Fruit fly (Drosophila melanogaster): ENCODE results near the gene Clp.

Gene Clp

DNA sequence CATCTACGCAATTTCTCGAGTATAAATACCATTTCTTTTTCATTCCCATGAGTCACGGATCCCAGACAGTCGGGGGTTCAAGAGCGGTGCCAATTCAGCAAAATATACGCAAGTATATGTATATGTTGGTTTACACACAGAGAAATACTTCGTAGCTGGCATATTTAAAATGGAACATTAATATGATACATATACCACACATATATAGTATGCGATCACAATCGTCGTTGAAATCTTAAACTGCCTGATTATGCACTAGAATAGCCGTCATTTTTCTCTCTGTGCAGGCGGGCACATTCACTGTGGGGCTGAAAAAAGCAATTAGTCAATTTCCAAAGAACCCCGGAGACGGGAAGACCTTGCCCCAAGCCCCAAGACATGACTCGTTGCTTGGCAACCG, 21.9 kb downstream of the Clp start (continued):
- TF ChIP-seq CG16779 (tag; optimal IDR thresholded peaks at IDR 0.05) = peak; percentile 86
- peak; percentile 94 for TF ChIP-seq CG8119 (GFP tag; IDR thresholded peaks at IDR 0.05)
- TF ChIP-seq dsx (GFP tag; optimal IDR thresholded peaks at IDR 0.05; ENCODE audit: poor library complexity, severe bottlenecking) = peak; percentile 93
- TF ChIP-seq CG10669 (GFP tag; optimal IDR thresholded peaks at IDR 0.05) = peak; percentile 96
- TF ChIP-seq Sox102F (GFP tag; optimal IDR thresholded peaks at IDR 0.05) = peak; percentile 98
- TF ChIP-seq vri (GFP tag; optimal IDR thresholded peaks at IDR 0.05) = peak; percentile 96
- peak; percentile 97 for TF ChIP-seq CG31627 (GFP tag; optimal IDR thresholded peaks at IDR 0.05)
- TF ChIP-seq pdm3 (GFP tag; optimal IDR thresholded peaks at IDR 0.05) = peak; percentile 97
- TF ChIP-seq CG1621 (tag; optimal IDR thresholded peaks at IDR 0.05) = peak; percentile 95
- peak; percentile 92 for TF ChIP-seq CG11294 (GFP tag; IDR thresholded peaks at IDR 0.05)
- peak; percentile 96 for TF ChIP-seq Gug (GFP tag; IDR thresholded peaks at IDR 0.05)
- TF ChIP-seq esn (GFP tag; optimal IDR thresholded peaks at IDR 0.05) = peak; percentile 98
- TF ChIP-seq Ets21C (GFP tag; optimal IDR thresholded peaks at IDR 0.05) = peak; percentile 95
- peak; percentile 96 for TF ChIP-seq eg (GFP tag; IDR thresholded peaks at IDR 0.05)
- TF ChIP-seq Ets96B (tag; optimal IDR thresholded peaks at IDR 0.05) = peak; percentile 93
- peak; percentile 96 for TF ChIP-seq CG3919 (GFP tag; optimal IDR thresholded peaks at IDR 0.05)
- peak; percentile 94 for TF ChIP-seq fd59A (GFP tag; optimal IDR thresholded peaks at IDR 0.05)
- TF ChIP-seq CG32006 (GFP tag; optimal IDR thresholded peaks at IDR 0.05) = peak; percentile 93
- peak; percentile 94 to 95 for TF ChIP-seq ss (GFP tag; optimal IDR thresholded peaks at IDR 0.05)
- peak; percentile 92 for TF ChIP-seq CG6854 (GFP tag; optimal IDR thresholded peaks at IDR 0.05)
- TF ChIP-seq CG3032 (tag; optimal IDR thresholded peaks at IDR 0.05) = peak; percentile 96
- peak; percentile 94 for TF ChIP-seq CG8632 (GFP tag; optimal IDR thresholded peaks at IDR 0.05)
- TF ChIP-seq cyc (GFP tag; optimal IDR thresholded peaks at IDR 0.05) = peak; percentile 96
- TF ChIP-seq Hr39 (GFP tag; optimal IDR thresholded peaks at IDR 0.05) = peak; percentile 94
- peak; percentile 94 for TF ChIP-seq spab (GFP tag; optimal IDR thresholded peaks at IDR 0.05)
- peak; percentile 95 for TF ChIP-seq acj6 (GFP tag; optimal IDR thresholded peaks at IDR 0.05)
- TF ChIP-seq fkh (GFP tag; optimal IDR thresholded peaks at IDR 0.05) = peak; percentile 36
- peak; percentile 91 for TF ChIP-seq Blimp-1 (GFP tag; optimal IDR thresholded peaks at IDR 0.05)
- TF ChIP-seq CG4318 (GFP tag; optimal IDR thresholded peaks at IDR 0.05) = peak; percentile 87
- TF ChIP-seq CG11902 (GFP tag; optimal IDR thresholded peaks at IDR 0.05) = peak; percentile 92
- TF ChIP-seq Sox14 (GFP tag; optimal IDR thresholded peaks at IDR 0.05) = peak; percentile 98
- peak; percentile 96 for TF ChIP-seq Smox (GFP tag; optimal IDR thresholded peaks at IDR 0.05)
- TF ChIP-seq CG7368 (GFP tag; optimal IDR thresholded peaks at IDR 0.05) = peak; percentile 95
- TF ChIP-seq CG6792 (GFP tag; optimal IDR thresholded peaks at IDR 0.05) = peak; percentile 97
- TF ChIP-seq topi (GFP tag; optimal IDR thresholded peaks at IDR 0.05) = peak; percentile 97
- peak; percentile 94 for TF ChIP-seq CG15336 (GFP tag; IDR thresholded peaks at IDR 0.05)

DNA sequence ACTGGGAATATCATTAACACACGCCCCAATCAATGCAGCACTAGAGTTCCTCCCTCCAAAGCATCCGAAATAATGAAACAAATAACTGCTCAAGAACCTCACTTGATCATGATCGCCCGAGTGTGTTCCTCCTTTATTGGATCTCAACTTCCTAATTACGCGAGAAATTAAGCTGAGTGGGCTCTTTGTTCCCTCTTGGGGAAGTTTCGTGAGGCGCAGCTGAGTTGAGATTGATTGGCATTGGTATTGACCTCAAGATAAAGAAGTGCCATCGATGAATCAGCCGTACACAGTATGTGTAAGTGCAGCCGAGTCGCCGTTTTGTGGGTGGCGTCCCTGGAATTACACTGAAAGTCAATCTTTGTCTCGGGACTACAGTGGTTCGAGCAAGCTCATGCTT, 23.1 kb downstream of the Clp start:
- peak; percentile 22 for TF ChIP-seq Sox14 (GFP tag; optimal IDR thresholded peaks at IDR 0.05)
- peak; percentile 95 for TF ChIP-seq svp (GFP tag)
- 0 out of 3 replicates have a peak, but pooled peaks have one; percentile 3 for TF ChIP-seq CG6163 (GFP tag; IDR thresholded peaks at IDR 0.05)
- TF ChIP-seq CG7368 (GFP tag; optimal IDR thresholded peaks at IDR 0.05) = no peak

DNA sequence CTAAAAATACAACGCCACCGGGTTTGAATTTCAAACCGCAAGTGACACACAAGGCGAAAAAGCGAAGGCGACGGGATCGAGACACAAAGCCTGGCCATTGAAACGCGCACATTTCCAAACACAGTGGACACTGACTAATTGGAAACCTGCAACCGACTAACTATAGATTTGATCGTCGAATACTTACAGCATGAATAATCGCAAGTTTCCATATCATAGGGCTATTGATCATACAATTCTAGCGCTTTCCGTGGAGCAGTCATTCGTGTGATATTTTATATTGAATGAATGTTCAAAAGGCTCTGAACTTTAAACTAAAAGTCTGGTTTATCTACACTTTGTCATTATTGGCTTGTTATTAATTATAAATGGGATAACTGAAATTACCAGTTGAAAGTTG, 23.5 kb downstream of the Clp start:
- TF ChIP-seq Hr4 (GFP tag; optimal IDR thresholded peaks at IDR 0.05) (peak; percentile 39), fkh (GFP tag; optimal IDR thresholded peaks at IDR 0.05) (no peak), CG6808 (GFP tag; optimal IDR thresholded peaks at IDR 0.05) (no peak), ss (GFP tag; optimal IDR thresholded peaks at IDR 0.05) (no peak), CG10631 (GFP tag; optimal IDR thresholded peaks at IDR 0.05) (peak; percentile 4), CG9139 (GFP tag; optimal IDR thresholded peaks at IDR 0.05) (no peak), topi (GFP tag; optimal IDR thresholded peaks at IDR 0.05) (peak; percentile 17), achi (GFP tag; optimal IDR thresholded peaks at IDR 0.05) (no peak), Ets21C (GFP tag; optimal IDR thresholded peaks at IDR 0.05) (peak; percentile 24), Hr38 (GFP tag; optimal IDR thresholded peaks at IDR 0.05) (no peak), CG8632 (GFP tag; optimal IDR thresholded peaks at IDR 0.05) (no peak), CG8119 (GFP tag; IDR thresholded peaks at IDR 0.05) (no peak), net (GFP tag; optimal IDR thresholded peaks at IDR 0.05) (no peak), CG6854 (GFP tag; optimal IDR thresholded peaks at IDR 0.05) (no peak), Gug (GFP tag; IDR thresholded peaks at IDR 0.05) (no peak), Sox14 (GFP tag; optimal IDR thresholded peaks at IDR 0.05) (no peak), Eip75B (GFP tag; optimal IDR thresholded peaks at IDR 0.05) (peak; percentile 30), CG8319 (GFP tag; optimal IDR thresholded peaks at IDR 0.05) (no peak), CG10669 (GFP tag; optimal IDR thresholded peaks at IDR 0.05) (no peak), CG11762 (GFP tag; optimal IDR thresholded peaks at IDR 0.05; ENCODE audit: insufficient read depth) (no peak), CG1621 (tag; optimal IDR thresholded peaks at IDR 0.05) (no peak), Lpt (GFP tag; optimal IDR thresholded peaks at IDR 0.05) (peak; percentile 3)

All from whole organism, prepupa.